Fruit fly (Drosophila melanogaster): ENCODE data around the gene Flacc.
A peak's percentile ranks its signal among the peaks of the same experiment; 100 is the strongest.

Flacc gene

dm6 chrX:18923531-18923930 is 30.1 kb upstream of the Flacc start (continued):
- peak; percentile 25 for TF ChIP-seq Lhr (GFP tag; optimal IDR thresholded peaks at IDR 0.05)
- no peak for TF ChIP-seq CG11456 (GFP tag; IDR thresholded peaks at IDR 0.05)
- no peak for TF ChIP-seq lilli (GFP tag; optimal IDR thresholded peaks at IDR 0.05)
- peak; percentile 49 for TF ChIP-seq CG17829 (tag; optimal IDR thresholded peaks at IDR 0.05)
- TF ChIP-seq CG4328 (GFP tag; optimal IDR thresholded peaks at IDR 0.05), result no peak
- TF ChIP-seq CG31365 (tag; optimal IDR thresholded peaks at IDR 0.05), result no peak
- TF ChIP-seq Oaz (GFP tag; IDR thresholded peaks at IDR 0.05), result no peak
- no peak for TF ChIP-seq eyg (GFP tag; optimal IDR thresholded peaks at IDR 0.05)
- TF ChIP-seq CG8290 (GFP tag; optimal IDR thresholded peaks at IDR 0.05), result no peak
- peak in 1 of 2 experiments; percentile 43 for TF ChIP-seq CG8290 (tag; optimal IDR thresholded peaks at IDR 0.05)
- peak; percentile 69 for TF ChIP-seq dysf (GFP tag; IDR thresholded peaks at IDR 0.05)
- no peak for TF ChIP-seq trh (GFP tag; optimal IDR thresholded peaks at IDR 0.05)
- TF ChIP-seq Sry-δ (GFP tag; optimal IDR thresholded peaks at IDR 0.05), result peak; percentile 23
- TF ChIP-seq CG1603 (tag; optimal IDR thresholded peaks at IDR 0.05), result peak; percentile 78
- TF ChIP-seq MESR4 (GFP tag; optimal IDR thresholded peaks at IDR 0.05), result no peak
- TF ChIP-seq CG4424 (GFP tag; optimal IDR thresholded peaks at IDR 0.05), result peak; percentile 69
- TF ChIP-seq ems (GFP tag; optimal IDR thresholded peaks at IDR 0.05), result peak; percentile 29
- peak; percentile 86 for TF ChIP-seq ci (GFP tag; IDR thresholded peaks at IDR 0.05)
- peak; percentile 39 for TF ChIP-seq btn (GFP tag; optimal IDR thresholded peaks at IDR 0.05)
- peak; percentile 10 for TF ChIP-seq CG18599 (GFP tag; optimal IDR thresholded peaks at IDR 0.05)
- peak; percentile 46 for TF ChIP-seq CG3407 (GFP tag; optimal IDR thresholded peaks at IDR 0.05)
- no peak for TF ChIP-seq NK7.1 (GFP tag; optimal IDR thresholded peaks at IDR 0.05)
- peak; percentile 69; the same call in 2 of the 3 replicates for TF ChIP-seq otp (GFP tag; IDR thresholded peaks at IDR 0.05)
- TF ChIP-seq wdn (GFP tag; IDR thresholded peaks at IDR 0.05), result no peak
- no peak for TF ChIP-seq TFAM (GFP tag; optimal IDR thresholded peaks at IDR 0.05)
- TF ChIP-seq insv (GFP tag; optimal IDR thresholded peaks at IDR 0.05), result no peak
- peak; percentile 32 to 66 for TF ChIP-seq dpn (GFP tag; optimal IDR thresholded peaks at IDR 0.05)
- TF ChIP-seq CG2678 (tag; optimal IDR thresholded peaks at IDR 0.05), result peak; percentile 53
- no peak for TF ChIP-seq gsb (GFP tag; IDR thresholded peaks at IDR 0.05)
- TF ChIP-seq CG12219 (GFP tag; optimal IDR thresholded peaks at IDR 0.05), result peak; percentile 49
- peak; percentile 27 for TF ChIP-seq CG1602 (GFP tag; optimal IDR thresholded peaks at IDR 0.05)
- TF ChIP-seq slbo (GFP tag; IDR thresholded peaks at IDR 0.05), result 0 out of 2 replicates have a peak, but pooled peaks have one; percentile 13
- no peak for TF ChIP-seq C15 (GFP tag; IDR thresholded peaks at IDR 0.05)
- no peak for TF ChIP-seq kay (GFP tag; optimal IDR thresholded peaks at IDR 0.05)
- TF ChIP-seq gcm2 (GFP tag; optimal IDR thresholded peaks at IDR 0.05), result no peak
- peak; percentile 55 to 80 for TF ChIP-seq bsh (GFP tag; optimal IDR thresholded peaks at IDR 0.05)
- peak; percentile 37; the same call in 2 of the 4 replicates for TF ChIP-seq Gug (GFP tag; IDR thresholded peaks at IDR 0.05)
- TF ChIP-seq abd-A (tag; optimal IDR thresholded peaks at IDR 0.05), result no peak
- TF ChIP-seq bab2 (GFP tag; optimal IDR thresholded peaks at IDR 0.05), result no peak
- TF ChIP-seq toy (GFP tag; IDR thresholded peaks at IDR 0.05), result no peak
- TF ChIP-seq ssp (GFP tag; IDR thresholded peaks at IDR 0.05), result peak; percentile 46
- TF ChIP-seq CG14710 (tag; optimal IDR thresholded peaks at IDR 0.05), result peak; percentile 58
- TF ChIP-seq sens (GFP tag), result peak; percentile 91
- TF ChIP-seq CG10366 (GFP tag; IDR thresholded peaks at IDR 0.05), result peak; percentile 63
- no peak for TF ChIP-seq caup (GFP tag; optimal IDR thresholded peaks at IDR 0.05; ENCODE audit: severe bottlenecking)
- TF ChIP-seq Atf-2 (GFP tag; optimal IDR thresholded peaks at IDR 0.05), result peak; percentile 35
- peak; percentile 3 for TF ChIP-seq Dad (GFP tag; optimal IDR thresholded peaks at IDR 0.05)
- no peak for TF ChIP-seq sr (GFP tag; IDR thresholded peaks at IDR 0.05)
- TF ChIP-seq dati (GFP tag; IDR thresholded peaks at IDR 0.05), result 0 out of 2 replicates have a peak, but pooled peaks have one; percentile 5
- no peak for TF ChIP-seq CG43689 (GFP tag; IDR thresholded peaks at IDR 0.05)
- TF ChIP-seq Fer1 (GFP tag; optimal IDR thresholded peaks at IDR 0.05), result no peak
- no peak for TF ChIP-seq CG10543 (GFP tag; optimal IDR thresholded peaks at IDR 0.05)
